Fruit fly (Drosophila melanogaster) whole organism, pupa: ENCODE measurements around the gene spict.

Experiments
- CG10348 ChIP-seq: fragments of 200-800 bp; sonication (Bioruptor generic); IDR thresholded peaks from 2 replicates; pipeline ENCODE4 v1.3.6; 2022; ENCODE audit warnings: missing biosample characterization, missing genetic modification characterization
- CG12605 ChIP-seq: fragments of 200-800 bp; sonication (Bioruptor generic); IDR thresholded peaks from 2 replicates; pipeline ENCODE4 v1.3.6; 2022; ENCODE audit warnings: missing biosample characterization, missing genetic modification characterization
- CG13204 ChIP-seq: fragments of 200-800 bp; sonication (Bioruptor generic); optimal IDR thresholded peaks from 2 replicates; lab custom pipeline; 2018; ENCODE audit warnings: missing biosample characterization, mild to moderate bottlenecking, missing genetic modification characterization, moderate library complexity
- CG14655 ChIP-seq: fragments of 200-800 bp; sonication (Bioruptor generic); optimal IDR thresholded peaks from 3 replicates; lab custom pipeline; 2017; ENCODE audit warnings: mild to moderate bottlenecking, missing biosample characterization, missing genetic modification reagents, missing genetic modification characterization
- CG15710 ChIP-seq: fragments of 200-800 bp; sonication (Bioruptor generic); optimal IDR thresholded peaks from 2 replicates; lab custom pipeline; 2018; ENCODE audit warnings: missing biosample characterization, mild to moderate bottlenecking, missing genetic modification characterization, moderate library complexity
- CG17806 ChIP-seq: fragments of 200-800 bp; sonication (Bioruptor generic); optimal IDR thresholded peaks from 2 replicates; lab custom pipeline; 2018; ENCODE audit warnings: missing biosample characterization, mild to moderate bottlenecking, missing genetic modification characterization, moderate library complexity
- CG32121 ChIP-seq: fragments of 200-800 bp; sonication (Bioruptor generic); IDR thresholded peaks from 2 replicates; pipeline ENCODE4 v1.3.6; 2022; ENCODE audit warnings: missing biosample characterization, missing genetic modification characterization
- CG34367 ChIP-seq: fragments of 200-800 bp; sonication (Bioruptor generic); optimal IDR thresholded peaks from 2 replicates; lab custom pipeline; 2018; ENCODE audit warnings: missing biosample characterization, mild to moderate bottlenecking, missing genetic modification characterization
- CG4496 ChIP-seq: fragments of 200-800 bp; sonication (Bioruptor generic); IDR thresholded peaks from 3 replicates; pipeline ENCODE4 v1.3.6; 2022; ENCODE audit warnings: missing biosample characterization, missing genetic modification characterization
- CG8159 ChIP-seq: fragments of 200-800 bp; sonication (Bioruptor generic); optimal IDR thresholded peaks from 3 replicates; lab custom pipeline; 2018; ENCODE audit warnings: missing biosample characterization, mild to moderate bottlenecking, missing genetic modification characterization, moderate library complexity
- CG8301 ChIP-seq: fragments of 200-800 bp; sonication (Bioruptor generic); optimal IDR thresholded peaks from 2 replicates; lab custom pipeline; 2018; ENCODE audit warnings: missing biosample characterization, mild to moderate bottlenecking, missing genetic modification characterization
- CG9948 ChIP-seq: fragments of 200-800 bp; sonication (Bioruptor generic); optimal IDR thresholded peaks from 2 replicates; lab custom pipeline; 2018; ENCODE audit warnings: missing biosample characterization, mild to moderate bottlenecking, missing genetic modification characterization, moderate library complexity
- D1 ChIP-seq: fragments of 200-800 bp; sonication (Bioruptor generic); optimal IDR thresholded peaks from 2 replicates; lab custom pipeline; 2018; ENCODE audit warnings: missing biosample characterization, mild to moderate bottlenecking, missing genetic modification characterization, moderate library complexity
- EcR ChIP-seq: fragments of 200-800 bp; sonication (Bioruptor generic); optimal IDR thresholded peaks from 3 replicates; lab custom pipeline; 2019; ENCODE audit warnings: missing biosample characterization, missing genetic modification characterization, mild to moderate bottlenecking, moderate library complexity, missing genetic modification reagents
- Ets98B ChIP-seq: fragments of 200-800 bp; sonication (Bioruptor generic); IDR thresholded peaks from 2 replicates; pipeline ENCODE4 v1.3.6; 2022; ENCODE audit warnings: missing biosample characterization, missing genetic modification characterization
- Pif1A ChIP-seq: fragments of 200-800 bp; sonication (Bioruptor generic); optimal IDR thresholded peaks from 3 replicates; lab custom pipeline; 2016; ENCODE audit warnings: missing biosample characterization, missing genetic modification characterization
- Pif1B ChIP-seq: fragments of 200-800 bp; sonication (Bioruptor generic); optimal IDR thresholded peaks from 3 replicates; lab custom pipeline; 2016; ENCODE audit warnings: missing biosample characterization, missing genetic modification characterization
- Snoo ChIP-seq: fragments of 200-800 bp; sonication (Bioruptor generic); optimal IDR thresholded peaks from 3 replicates; lab custom pipeline; 2017; ENCODE audit warnings: missing biosample characterization, mild to moderate bottlenecking, missing genetic modification characterization, inconsistent platforms
- fd96Ca ChIP-seq: fragments of 200-800 bp; sonication (Bioruptor generic); IDR thresholded peaks from 3 replicates; pipeline ENCODE4 v1.3.6; 2022; ENCODE audit warnings: missing biosample characterization, missing genetic modification characterization
- gl ChIP-seq: fragments of 200-800 bp; sonication (Bioruptor generic); optimal IDR thresholded peaks from 2 replicates; lab custom pipeline; 2018; ENCODE audit warnings: missing biosample characterization, mild to moderate bottlenecking, missing genetic modification characterization
- rn ChIP-seq: fragments of 200-800 bp; sonication (Bioruptor generic); IDR thresholded peaks from 2 replicates; pipeline ENCODE4 v1.3.6; 2022; ENCODE audit warnings: missing biosample characterization, missing genetic modification characterization

spict gene

dm6 chr2L:12669614-12670013, 34.9 kb upstream of the spict start, which contains the start of gene Nepl7:
Nepl7 (minus strand) TSS chr2L:12669714.
- TF ChIP-seq CG9948 (tag; lab: Kevin White, UChicago) (no peak), CG4496 (GFP tag; lab: Robert Waterston, UW) (no peak)

- TF ChIP-seq CG34367 (no peak), CG15710 (no peak), Pif1A (GFP tag; lab: Kevin White, UChicago) (no peak), CG14655 (GFP tag; lab: Kevin White, UChicago) (no peak), CG17806 (tag; lab: Kevin White, UChicago) (no peak), fd96Ca (no peak), Pif1B (GFP tag; lab: Kevin White, UChicago) (no peak), rn (GFP tag; lab: Robert Waterston, UW) (no peak), CG10348 (no peak)
Measured at dm6 chr2L:12672296-12672695, 32.2 kb upstream of the spict start.

dm6 chr2L:12674365-12674764, 30.2 kb upstream of the spict start:
- TF ChIP-seq CG8159 (no peak), CG17806 (tag; lab: Kevin White, UChicago) (no peak), EcR (GFP tag; lab: Kevin White, UChicago) (no peak)

- no peak for TF ChIP-seq Pif1B (GFP tag; lab: Kevin White, UChicago)
- TF ChIP-seq CG9948 (tag; lab: Kevin White, UChicago), result no peak
- no peak for TF ChIP-seq Ets98B
- TF ChIP-seq CG4496 (GFP tag; lab: Robert Waterston, UW), result no peak
- TF ChIP-seq CG12605 (GFP tag; lab: Robert Waterston, UW), result no peak
- no peak for TF ChIP-seq CG10348
- no peak for TF ChIP-seq CG8159
- TF ChIP-seq rn (GFP tag; lab: Robert Waterston, UW), result no peak
- TF ChIP-seq D1 (tag; lab: Kevin White, UChicago), result no peak
- TF ChIP-seq CG13204 (GFP tag; lab: Kevin White, UChicago), result no peak
- no peak for TF ChIP-seq CG15710
- no peak for TF ChIP-seq CG14655 (GFP tag; lab: Kevin White, UChicago)
- TF ChIP-seq CG34367, result no peak
- no peak for TF ChIP-seq fd96Ca
- TF ChIP-seq CG17806 (tag; lab: Kevin White, UChicago), result no peak
- no peak for TF ChIP-seq CG8301 (tag; lab: Kevin White, UChicago)
- TF ChIP-seq gl (tag; lab: Kevin White, UChicago), result no peak
Measured at dm6 chr2L:12678286-12678685, 26.2 kb upstream of the spict start.

- TF ChIP-seq CG15710 (no peak), CG32121 (GFP tag; lab: Robert Waterston, UW) (no peak), CG14655 (GFP tag; lab: Kevin White, UChicago) (no peak), fd96Ca (no peak), CG34367 (no peak), D1 (tag; lab: Kevin White, UChicago) (no peak), rn (GFP tag; lab: Robert Waterston, UW) (no peak), CG10348 (no peak), CG13204 (GFP tag; lab: Kevin White, UChicago) (no peak), Snoo (no peak), Pif1A (GFP tag; lab: Kevin White, UChicago) (no peak), Pif1B (GFP tag; lab: Kevin White, UChicago) (no peak), CG8159 (no peak)
- TF ChIP-seq, all 21 proteins: peak for 0
Measured at dm6 chr2L:12679310-12679709, 25.2 kb upstream of the spict start.

- TF ChIP-seq CG14655 (GFP tag; lab: Kevin White, UChicago) (no peak), EcR (GFP tag; lab: Kevin White, UChicago) (no peak), CG34367 (no peak)
- TF ChIP-seq, all 21 proteins: peak for 0
Measured at dm6 chr2L:12681603-12682368, 22.7 kb upstream of the spict start.

- TF ChIP-seq Ets98B, result no peak
Measured at dm6 chr2L:12686811-12687210, 17.7 kb upstream of the spict start.

dm6 chr2L:12689281-12689765, 15.2 kb upstream of the spict start:
- no peak for TF ChIP-seq Pif1B (GFP tag; lab: Kevin White, UChicago)
- TF ChIP-seq CG17806 (tag; lab: Kevin White, UChicago), result no peak
- no peak for TF ChIP-seq CG32121 (GFP tag; lab: Robert Waterston, UW)
- no peak for TF ChIP-seq CG34367
- TF ChIP-seq CG14655 (GFP tag; lab: Kevin White, UChicago), result no peak
- TF ChIP-seq CG4496 (GFP tag; lab: Robert Waterston, UW), result no peak
- TF ChIP-seq CG8159, result no peak
- TF ChIP-seq Snoo, result no peak
- TF ChIP-seq CG13204 (GFP tag; lab: Kevin White, UChicago), result no peak
- no peak for TF ChIP-seq Ets98B
